Fruit fly (Drosophila melanogaster) whole organism, embryonic: ENCODE results near the gene CG43779.

ENCODE experiments used
- Atf3 ChIP-seq: fragments of 200-800 bp; sonication (Bioruptor generic); optimal IDR thresholded peaks from 3 replicates; lab custom pipeline; 2016; ENCODE audit warnings: missing biosample characterization, missing genetic modification characterization
- Atf6 ChIP-seq: fragments of 200-800 bp; sonication (Bioruptor generic); IDR thresholded peaks from 2 replicates; pipeline ENCODE4 v1.3.6; 2022; ENCODE audit warnings: missing biosample characterization, missing genetic modification characterization
- CG1024 ChIP-seq: fragments of 200-800 bp; sonication (Bioruptor generic); IDR thresholded peaks from 2 replicates; pipeline ENCODE4 v1.3.6; 2022; ENCODE audit warnings: missing biosample characterization, missing genetic modification characterization
- CG13123 ChIP-seq: fragments of 200-800 bp; sonication (Bioruptor generic); optimal IDR thresholded peaks from 2 replicates; lab custom pipeline; 2016; ENCODE audit warnings: missing biosample characterization, missing genetic modification characterization
- CG13624 ChIP-seq: fragments of 200-800 bp; sonication (Bioruptor generic); optimal IDR thresholded peaks from 2 replicates; lab custom pipeline; 2016; ENCODE audit warnings: missing biosample characterization, missing genetic modification characterization
- CG14014 ChIP-seq: fragments of 200-800 bp; sonication (Bioruptor generic); IDR thresholded peaks from 2 replicates; pipeline ENCODE4 v1.3.6; 2022; ENCODE audit warnings: missing biosample characterization, missing genetic modification characterization
- CG14710 ChIP-seq: fragments of 200-800 bp; sonication (Bioruptor generic); optimal IDR thresholded peaks from 3 replicates; lab custom pipeline; 2019; ENCODE audit warnings: missing biosample characterization, mild to moderate bottlenecking, missing genetic modification characterization, moderate library complexity
- CG1529 ChIP-seq: fragments of 200-800 bp; sonication (Bioruptor generic); optimal IDR thresholded peaks from 3 replicates; lab custom pipeline; 2018; ENCODE audit warnings: missing biosample characterization, missing genetic modification characterization
- CG16863 ChIP-seq: fragments of 200-800 bp; sonication (Bioruptor generic); optimal IDR thresholded peaks from 3 replicates; lab custom pipeline; 2016; ENCODE audit warnings: missing biosample characterization, missing genetic modification characterization
- CG18011 ChIP-seq: fragments of 200-800 bp; sonication (Bioruptor generic); optimal IDR thresholded peaks from 2 replicates; lab custom pipeline; 2017; ENCODE audit warnings: missing biosample characterization, missing genetic modification characterization, mild to moderate bottlenecking, moderate library complexity, missing genotype
- CG2889 ChIP-seq: fragments of 200-800 bp; sonication (Bioruptor generic); IDR thresholded peaks from 3 replicates; pipeline ENCODE4 v1.3.6; 2022; ENCODE audit warnings: missing biosample characterization, missing genetic modification characterization
- CG3065 ChIP-seq: fragments of 200-800 bp; sonication (Bioruptor generic); optimal IDR thresholded peaks from 2 replicates; lab custom pipeline; 2016; ENCODE audit warnings: missing biosample characterization, missing genetic modification characterization
- CG31224 ChIP-seq: fragments of 200-800 bp; sonication (Bioruptor generic); IDR thresholded peaks from 2 replicates; pipeline ENCODE4 v1.3.6; 2022; ENCODE audit warnings: missing biosample characterization, missing genetic modification characterization
- CG31365 ChIP-seq: fragments of 200-800 bp; sonication (Bioruptor generic); optimal IDR thresholded peaks from 2 replicates; lab custom pipeline; 2018; ENCODE audit warnings: missing biosample characterization, mild to moderate bottlenecking, missing genetic modification characterization
- CG3847 ChIP-seq: fragments of 200-800 bp; sonication (Bioruptor generic); IDR thresholded peaks from 2 replicates; pipeline ENCODE4 v1.3.6; 2022; ENCODE audit warnings: missing biosample characterization, missing genetic modification characterization
- CG4730 ChIP-seq: fragments of 200-800 bp; sonication (Bioruptor generic); IDR thresholded peaks from 2 replicates; pipeline ENCODE4 v1.3.6; 2022; ENCODE audit warnings: missing biosample characterization, missing genetic modification characterization
- CG5180 ChIP-seq: fragments of 200-800 bp; sonication (Bioruptor generic); optimal IDR thresholded peaks from 3 replicates; lab custom pipeline; 2017; ENCODE audit warnings: missing biosample characterization, missing genetic modification characterization, mild to moderate bottlenecking, moderate library complexity, missing genetic modification reagents
- CG8359 ChIP-seq: fragments of 200-800 bp; sonication (Bioruptor generic); optimal IDR thresholded peaks from 2 replicates; lab custom pipeline; 2017; ENCODE audit warnings: missing biosample characterization, mild to moderate bottlenecking, missing genetic modification characterization, borderline replicate concordance
- CG9437 ChIP-seq: fragments of 200-800 bp; sonication (Bioruptor generic); optimal IDR thresholded peaks from 2 replicates; lab custom pipeline; 2018; ENCODE audit warnings: missing biosample characterization, mild to moderate bottlenecking, missing genetic modification characterization
- CoRest ChIP-seq: fragments of 200-800 bp; sonication (Bioruptor generic); optimal IDR thresholded peaks from 3 replicates; lab custom pipeline; 2018; ENCODE audit warnings: missing biosample characterization, mild to moderate bottlenecking, missing genetic modification characterization, moderate library complexity
- D ChIP-seq, 2 experiments: fragments of 200-800 bp in 1 of 2; fragments of >200 bp in 1 of 2; sonication (Bioruptor generic) in 1 of 2; optimal IDR thresholded peaks; 2 replicates in 1 of 2; 3 replicates in 1 of 2; lab custom pipeline; 2017; ENCODE audit warnings: mild to moderate bottlenecking in 1 of 2, missing biosample characterization in 1 of 2, missing genetic modification characterization in 1 of 2, missing genetic modification reagents in 1 of 2
- Drgx ChIP-seq: fragments of 200-800 bp; sonication (Bioruptor generic); IDR thresholded peaks from 2 replicates; pipeline ENCODE4 v1.3.6; 2022; ENCODE audit warnings: missing biosample characterization, missing genetic modification characterization
- E2f1 ChIP-seq: fragments of 200-800 bp; sonication (Bioruptor generic); IDR thresholded peaks from 2 replicates; pipeline ENCODE4 v1.3.6; 2022; ENCODE audit warnings: missing biosample characterization, missing genetic modification characterization
- Eip74EF ChIP-seq, 2 experiments: fragments of 200-800 bp in 1 of 2; fragments of >200 bp in 1 of 2; sonication (Bioruptor generic) in 1 of 2; optimal IDR thresholded peaks; 2 replicates each; lab custom pipeline; 2017 to 2019; ENCODE audit warnings: missing biosample characterization in 2 of 2, missing genetic modification characterization in 2 of 2, mild to moderate bottlenecking in 1 of 2, moderate library complexity in 1 of 2
- Gsc ChIP-seq: fragments of 200-800 bp; sonication (Bioruptor generic); IDR thresholded peaks from 2 replicates; pipeline ENCODE4 v1.3.6; 2022; ENCODE audit warnings: missing biosample characterization, missing genetic modification characterization
- Oli ChIP-seq: fragments of 200-800 bp; sonication (Bioruptor generic); optimal IDR thresholded peaks from 2 replicates; lab custom pipeline; 2018; ENCODE audit warnings: missing biosample characterization, mild to moderate bottlenecking, missing genetic modification characterization, moderate library complexity
- Pdp1 ChIP-seq, 2 experiments: fragments of 200-800 bp; sonication (Bioruptor generic); optimal IDR thresholded peaks; 3 replicates each; lab custom pipeline; 2016; ENCODE audit warnings: missing biosample characterization in 2 of 2, missing genetic modification characterization in 2 of 2, mild to moderate bottlenecking in 1 of 2, moderate library complexity in 1 of 2
- Sox100B ChIP-seq: fragments of 200-800 bp; sonication (Bioruptor generic); optimal IDR thresholded peaks from 3 replicates; lab custom pipeline; 2018; ENCODE audit warnings: missing biosample characterization, mild to moderate bottlenecking, missing genetic modification characterization
- YL-1 ChIP-seq: fragments of 200-800 bp; sonication (Bioruptor generic); optimal IDR thresholded peaks from 3 replicates; lab custom pipeline; 2017; ENCODE audit warnings: missing biosample characterization, mild to moderate bottlenecking, missing genetic modification characterization
- ap ChIP-seq: fragments of 200-800 bp; sonication (Bioruptor generic); IDR thresholded peaks from 2 replicates; pipeline ENCODE4 v1.3.6; 2022; ENCODE audit warnings: missing biosample characterization, missing genetic modification characterization
- ara ChIP-seq: fragments of 200-800 bp; sonication (Bioruptor generic); IDR thresholded peaks from 2 replicates; pipeline ENCODE4 v1.3.6; 2022; ENCODE audit warnings: missing biosample characterization, missing genetic modification characterization
- btn ChIP-seq: fragments of 200-800 bp; sonication (Bioruptor generic); optimal IDR thresholded peaks from 2 replicates; lab custom pipeline; 2016; ENCODE audit warnings: missing biosample characterization, missing genetic modification characterization
- cas ChIP-seq: fragments of 200-800 bp; sonication (Bioruptor generic); IDR thresholded peaks from 2 replicates; pipeline ENCODE4 v1.3.6; 2022; ENCODE audit warnings: missing biosample characterization, missing genetic modification characterization
- caup ChIP-seq: fragments of 200-800 bp; sonication (Bioruptor generic); optimal IDR thresholded peaks from 3 replicates; lab custom pipeline; 2017; ENCODE audit warnings: missing biosample characterization, mild to moderate bottlenecking, missing genetic modification characterization, moderate library complexity; ENCODE audit not compliant: severe bottlenecking
- dimm ChIP-seq: fragments of 200-800 bp; sonication (Bioruptor generic); IDR thresholded peaks from 2 replicates; pipeline ENCODE4 v1.3.6; 2022; ENCODE audit warnings: missing biosample characterization, missing genetic modification characterization
- dpn ChIP-seq, 2 experiments: fragments of 200-800 bp; sonication (Bioruptor generic); optimal IDR thresholded peaks; 3 replicates each; lab custom pipeline; 2016; ENCODE audit warnings: missing biosample characterization in 2 of 2, missing genetic modification characterization in 2 of 2
- emc ChIP-seq: fragments of 200-800 bp; sonication (Bioruptor generic); optimal IDR thresholded peaks from 2 replicates; lab custom pipeline; 2016; ENCODE audit warnings: missing biosample characterization, missing genetic modification characterization
- fd102C ChIP-seq: fragments of 200-800 bp; sonication (Bioruptor generic); optimal IDR thresholded peaks from 2 replicates; lab custom pipeline; 2018; ENCODE audit warnings: missing biosample characterization, mild to moderate bottlenecking, missing genetic modification characterization, moderate library complexity
- fru ChIP-seq: fragments of >200 bp; optimal IDR thresholded peaks from 2 replicates; lab custom pipeline; 2017
- gce ChIP-seq: fragments of 200-800 bp; sonication (Bioruptor generic); IDR thresholded peaks from 3 replicates; pipeline ENCODE4 v1.3.6; 2022; ENCODE audit warnings: missing biosample characterization, missing genetic modification characterization
- insv ChIP-seq, 2 experiments: fragments of 200-800 bp; sonication (Bioruptor generic); optimal IDR thresholded peaks; 3 replicates each; lab custom pipeline; 2016 to 2018; ENCODE audit warnings: missing biosample characterization in 2 of 2, missing genetic modification characterization in 2 of 2
- jigr1 ChIP-seq: fragments of 200-800 bp; sonication (Bioruptor generic); IDR thresholded peaks from 3 replicates; pipeline ENCODE4 v1.3.6; 2022; ENCODE audit warnings: missing biosample characterization, missing genetic modification characterization
- kni ChIP-seq: fragments of 200-800 bp; sonication (Bioruptor generic); optimal IDR thresholded peaks from 3 replicates; lab custom pipeline; 2017; ENCODE audit warnings: mild to moderate bottlenecking, missing biosample characterization, missing genetic modification reagents, missing genetic modification characterization
- lab ChIP-seq: fragments of 200-800 bp; sonication (Bioruptor generic); optimal IDR thresholded peaks from 3 replicates; lab custom pipeline; 2017; ENCODE audit warnings: missing biosample characterization, missing genetic modification characterization, mild to moderate bottlenecking, moderate library complexity, missing genetic modification reagents
- mirr ChIP-seq: fragments of 200-800 bp; sonication (Bioruptor generic); optimal IDR thresholded peaks from 3 replicates; lab custom pipeline; 2018; ENCODE audit warnings: missing biosample characterization, mild to moderate bottlenecking, missing genetic modification characterization
- pb ChIP-seq: fragments of 200-800 bp; sonication (Bioruptor generic); optimal IDR thresholded peaks from 3 replicates; lab custom pipeline; 2016; ENCODE audit warnings: missing biosample characterization, missing genetic modification characterization
- slou ChIP-seq: fragments of 200-800 bp; sonication (Bioruptor generic); optimal IDR thresholded peaks from 3 replicates; lab custom pipeline; 2016; ENCODE audit warnings: missing biosample characterization, missing genetic modification characterization
- toy ChIP-seq: fragments of 200-800 bp; sonication (Bioruptor generic); IDR thresholded peaks from 2 replicates; pipeline ENCODE4 v1.3.6; 2022; ENCODE audit warnings: missing biosample characterization, missing genetic modification characterization
- tx ChIP-seq: fragments of 200-800 bp; sonication (Bioruptor generic); optimal IDR thresholded peaks from 2 replicates; lab custom pipeline; 2016; ENCODE audit warnings: missing biosample characterization, missing genetic modification characterization

CG43779 gene

dm6 chr2L:13290276-13291065 lies 16.1 kb downstream of the CG43779 start (continued):
- TF ChIP-seq Drgx (GFP tag; lab: Robert Waterston, UW) (no peak), CG5180 (GFP tag; lab: Kevin White, UChicago) (peak; percentile 83), Gsc (GFP tag; lab: Robert Waterston, UW) (no peak), CG16863 (GFP tag; lab: Kevin White, UChicago) (peak; percentile 44), CG2889 (no peak), fru (no peak), tx (GFP tag; lab: Kevin White, UChicago) (no peak), Eip74EF (GFP tag; optimal IDR thresholded peaks at IDR 0.05; lab: Kevin White, UChicago) (peak in 1 of 2 experiments; percentile 80), slou (GFP tag; lab: Kevin White, UChicago) (no peak), fd102C (GFP tag; lab: Kevin White, UChicago) (peak; percentile 23), CoRest (tag; lab: Kevin White, UChicago) (peak; percentile 61), dimm (GFP tag; lab: Robert Waterston, UW) (no peak), emc (GFP tag; lab: Kevin White, UChicago) (no peak), ap (GFP tag; lab: Robert Waterston, UW) (peak; percentile 67), pb (peak; percentile 49), E2f1 (GFP tag; lab: Robert Waterston, UW) (0 out of 2 replicates have a peak, but pooled peaks have one; percentile 6), Atf6 (GFP tag; lab: Robert Waterston, UW) (peak; percentile 85), CG3847 (GFP tag; lab: Robert Waterston, UW) (no peak), Sox100B (GFP tag; lab: Kevin White, UChicago) (peak; percentile 76), kni (GFP tag; lab: Kevin White, UChicago) (no peak), CG13624 (GFP tag; lab: Kevin White, UChicago) (peak; percentile 11), CG13123 (GFP tag; lab: Kevin White, UChicago) (peak; percentile 31), CG3065 (no peak), CG1529 (peak; percentile 84), YL-1 (peak; percentile 83), toy (no peak; the same call in 1 of the 2 replicates), CG4730 (GFP tag; lab: Robert Waterston, UW) (no peak), D (optimal IDR thresholded peaks at IDR 0.05; lab: Kevin White, UChicago) (no peak), D (GFP tag; optimal IDR thresholded peaks at IDR 0.05; lab: Kevin White, UChicago) (peak; percentile 51), CG14014 (GFP tag; lab: Robert Waterston, UW) (peak; percentile 75; the same call in 1 of the 2 replicates), Atf3 (GFP tag; lab: Kevin White, UChicago) (peak; percentile 50), CG31224 (no peak), caup (GFP tag; lab: Kevin White, UChicago) (peak; percentile 84), dpn (GFP tag; optimal IDR thresholded peaks at IDR 0.05; lab: Kevin White, UChicago) (peak in 1 of 2 experiments; percentile 45), mirr (GFP tag; lab: Kevin White, UChicago) (peak; percentile 91), cas (no peak), Pdp1 (GFP tag; optimal IDR thresholded peaks at IDR 0.05; lab: Kevin White, UChicago) (peak in 1 of 2 experiments; percentile 51), CG18011 (GFP tag; lab: Kevin White, UChicago) (peak; percentile 50), btn (no peak), CG1024 (GFP tag; lab: Robert Waterston, UW) (peak; percentile 35; the same call in 1 of the 2 replicates), lab (GFP tag; lab: Kevin White, UChicago) (peak; percentile 92), ara (GFP tag; lab: Robert Waterston, UW) (peak; percentile 65; the same call in 1 of the 2 replicates), Oli (tag; lab: Kevin White, UChicago) (peak; percentile 41), gce (GFP tag; lab: Robert Waterston, UW) (no peak), CG8359 (GFP tag; lab: Kevin White, UChicago) (peak; percentile 37), CG14710 (tag; lab: Kevin White, UChicago) (no peak), CG9437 (GFP tag; lab: Kevin White, UChicago) (peak; percentile 33), insv (GFP tag; optimal IDR thresholded peaks at IDR 0.05; lab: Kevin White, UChicago) (peak in 1 of 2 experiments; percentile 50), jigr1 (no peak), CG31365 (peak; percentile 84)
